Worm (Caenorhabditis elegans) whole organism, young adult: ENCODE results near the gene rpt-6.

ENCODE experiments used
- B0019.2 ChIP-seq: fragments of 200-800 bp; sonication (Bioruptor generic); conservative IDR thresholded peaks from 2 replicates; pipeline ENCODE4 v1.3.6; 2022; ENCODE audit warnings: missing genetic modification reagents, missing genetic modification characterization, missing compliant biosample characterization
- B0336.3 ChIP-seq: fragments of 200-800 bp; sonication (Bioruptor generic); IDR thresholded peaks from 2 replicates; pipeline ENCODE4 v1.3.6; 2022; ENCODE audit warnings: missing genetic modification characterization, missing compliant biosample characterization
- D2030.7 ChIP-seq: fragments of 200-800 bp; sonication (Bioruptor generic); IDR thresholded peaks from 2 replicates; pipeline ENCODE4 v1.3.6; 2022; ENCODE audit warnings: missing genetic modification reagents, missing genetic modification characterization, missing compliant biosample characterization
- F23B12.7 ChIP-seq: sonication (generic microtip); optimal IDR thresholded peaks from 2 replicates; lab custom pipeline; 2017; ENCODE audit warnings: missing genetic modification characterization, mild to moderate bottlenecking, missing compliant biosample characterization, antibody characterized with exemption, moderate library complexity; ENCODE audit not compliant: insufficient read depth
- F52B5.7 ChIP-seq: sonication (generic microtip); optimal IDR thresholded peaks from 2 replicates; lab custom pipeline; 2016; ENCODE audit warnings: mild to moderate bottlenecking, missing genetic modification characterization, missing compliant biosample characterization
- ZK185.1 ChIP-seq: sonication (generic microtip); optimal IDR thresholded peaks from 2 replicates; lab custom pipeline; 2016; ENCODE audit warnings: mild to moderate bottlenecking, missing genetic modification characterization, missing compliant biosample characterization; ENCODE audit not compliant: poor library complexity, severe bottlenecking
- fkh-3 ChIP-seq: sonication (generic microtip); optimal IDR thresholded peaks from 2 replicates; lab custom pipeline; 2016; ENCODE audit warnings: mild to moderate bottlenecking, missing genetic modification characterization, missing compliant biosample characterization
- him-1 ChIP-seq: sonication (generic microtip); optimal IDR thresholded peaks from 2 replicates; lab custom pipeline; 2016; ENCODE audit warnings: missing genotype, missing genetic modification reagents, missing genetic modification characterization, missing compliant biosample characterization
- let-526 ChIP-seq: fragments of 200-800 bp; sonication (Bioruptor generic); IDR thresholded peaks from 2 replicates; pipeline ENCODE4 v1.3.6; 2022; ENCODE audit warnings: missing genetic modification reagents, missing genetic modification characterization, missing compliant biosample characterization
- madf-8 ChIP-seq: fragments of 200-800 bp; sonication (Bioruptor generic); conservative IDR thresholded peaks from 2 replicates; pipeline ENCODE4 v1.3.6; 2022; ENCODE audit warnings: missing genetic modification reagents, missing genetic modification characterization, missing compliant biosample characterization
- mcd-1 ChIP-seq: fragments of 200-800 bp; sonication (Bioruptor generic); IDR thresholded peaks from 2 replicates; pipeline ENCODE4 v1.3.6; 2022; ENCODE audit warnings: missing genetic modification reagents, missing genetic modification characterization, missing compliant biosample characterization
- nfya-1 ChIP-seq: sonication (generic microtip); optimal IDR thresholded peaks from 2 replicates; lab custom pipeline; 2017; ENCODE audit warnings: antibody characterized with exemption, missing compliant biosample characterization, missing genetic modification characterization, borderline replicate concordance; ENCODE audit not compliant: insufficient read depth
- nhr-120 ChIP-seq: fragments of 200-800 bp; sonication (Bioruptor generic); IDR thresholded peaks from 2 replicates; pipeline ENCODE4 v1.3.6; 2022; ENCODE audit warnings: missing genetic modification characterization, missing compliant biosample characterization
- sea-2 ChIP-seq: fragments of 200-800 bp; sonication (Bioruptor generic); IDR thresholded peaks from 2 replicates; pipeline ENCODE4 v1.3.6; 2022; ENCODE audit warnings: missing genetic modification characterization, missing compliant biosample characterization

DNA sequence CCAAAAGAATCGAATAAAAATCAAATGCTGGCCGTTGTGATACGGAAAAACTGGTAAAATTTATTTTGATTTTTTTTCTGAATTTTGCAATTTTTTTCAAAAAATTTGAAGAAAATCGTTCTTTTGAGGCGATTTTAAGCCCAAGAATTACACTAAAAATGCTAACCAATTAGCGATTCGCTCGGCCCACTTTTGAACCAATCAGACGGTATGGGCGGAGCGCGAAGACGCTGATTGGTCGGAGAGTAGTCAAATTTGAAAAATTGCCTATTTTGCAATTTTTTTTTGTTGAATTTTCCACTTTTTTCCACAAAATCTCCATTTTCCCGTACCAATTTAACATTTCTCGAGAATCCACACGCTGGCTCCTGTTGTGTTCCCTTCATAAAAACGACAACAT lies 3.0 kb downstream of the rpt-6 start:
- TF ChIP-seq mcd-1 (GFP tag; lab: Robert Waterston, UW) (no peak), F52B5.7 (no peak), sea-2 (GFP tag; lab: Robert Waterston, UW) (no peak), D2030.7 (no peak), B0019.2 (GFP tag; lab: Robert Waterston, UW) (no peak), nhr-120 (no peak), ZK185.1 (tag; lab: Kevin White, UChicago) (no peak), madf-8 (no peak), F23B12.7 (tag; lab: Kevin White, UChicago) (no peak), nfya-1 (no peak), fkh-3 (tag; lab: Kevin White, UChicago) (no peak), let-526 (GFP tag; lab: Robert Waterston, UW) (no peak), him-1 (tag; lab: Kevin White, UChicago) (no peak), B0336.3 (no peak)
